Worm (Caenorhabditis elegans) whole organism, L1 larva: Measurements from ENCODE around the gene chil-1.

Source experiments
- fos-1 ChIP-seq: fragments of 150-350 bp; optimal IDR thresholded peaks from 2 replicates; lab custom pipeline; 2014; ENCODE audit warnings: missing biosample characterization, missing genetic modification characterization
- lin-13 ChIP-seq: fragments of 150-350 bp; optimal IDR thresholded peaks from 2 replicates; lab custom pipeline; 2014; ENCODE audit warnings: missing biosample characterization, missing genetic modification reagents, missing genetic modification characterization
- lin-14 ChIP-seq: fragments of 200-800 bp; sonication (Bioruptor generic); optimal IDR thresholded peaks from 2 replicates; lab custom pipeline; 2018; ENCODE audit warnings: mild to moderate bottlenecking, missing genetic modification characterization, moderate library complexity, missing compliant biosample characterization
- lsy-2 ChIP-seq, 2 experiments: fragments of 150-350 bp; optimal IDR thresholded peaks; 2 replicates each; lab custom pipeline; 2014; ENCODE audit warnings: missing biosample characterization in 2 of 2, missing genetic modification characterization in 2 of 2
- nhr-12 ChIP-seq: sonication (generic microtip); optimal IDR thresholded peaks from 2 replicates; lab custom pipeline; 2017; ENCODE audit warnings: missing biosample characterization, missing genetic modification characterization
- pax-3 ChIP-seq: fragments of 200-800 bp; sonication (Bioruptor generic); optimal IDR thresholded peaks from 2 replicates; lab custom pipeline; 2018; ENCODE audit warnings: mild to moderate bottlenecking, missing genetic modification characterization, moderate library complexity, missing compliant biosample characterization
- ztf-11 ChIP-seq, 2 experiments: sonication (generic microtip); optimal IDR thresholded peaks; 2 replicates each; lab custom pipeline; 2016 to 2017; ENCODE audit warnings: missing genetic modification characterization in 2 of 2, missing biosample characterization in 1 of 2, missing compliant biosample characterization in 1 of 2

DNA sequence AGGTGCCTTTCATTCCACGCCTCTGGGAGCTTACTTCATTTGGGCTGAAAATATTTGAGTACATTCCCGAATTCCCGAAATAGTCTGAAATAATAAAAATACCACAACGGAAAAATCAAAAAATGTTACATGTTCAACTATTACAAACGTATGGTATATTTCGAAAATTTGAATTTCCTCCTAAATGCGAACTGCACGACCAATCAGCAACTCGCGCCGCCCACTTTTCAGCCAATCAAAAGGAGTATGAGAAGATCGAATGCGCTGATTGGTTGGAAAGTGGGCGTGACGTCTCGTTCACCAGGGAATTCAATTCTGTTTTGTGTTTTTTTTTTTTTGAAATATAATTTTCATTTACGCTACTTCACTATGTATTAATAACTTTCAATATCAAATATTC, 2.4 kb upstream of the chil-1 start, which contains the start of gene old-1:
- no peak for TF ChIP-seq fos-1 (tag; lab: Kevin White, UChicago)
- no peak for TF ChIP-seq lsy-2 (tag; optimal IDR thresholded peaks at IDR 0.05; lab: Kevin White, UChicago)
- no peak for TF ChIP-seq lin-14
- no peak for TF ChIP-seq ztf-11 (tag; optimal IDR thresholded peaks at IDR 0.05; lab: Kevin White, UChicago)
- no peak for TF ChIP-seq lin-13 (GFP tag; lab: Kevin White, UChicago)
- TF ChIP-seq nhr-12 (tag; lab: Kevin White, UChicago): no peak
- no peak for TF ChIP-seq pax-3 (tag; lab: Kevin White, UChicago)
